Fruit fly (Drosophila melanogaster): Measurements from ENCODE around the gene Uvrag.

The Uvrag gene

dm6 chr2L:13286456-13286855 is at the start of gene Uvrag, which contains the start of gene Drep4:
Uvrag (plus strand) TSS chr2L:13286777.
Drep4 (minus strand) TSS chr2L:13286462.
- TF ChIP-seq fd96Ca (GFP tag; IDR thresholded peaks at IDR 0.05) (no peak), Ets98B (GFP tag; IDR thresholded peaks at IDR 0.05) (no peak), Pif1A (GFP tag; optimal IDR thresholded peaks at IDR 0.05) (no peak), CG13204 (GFP tag; optimal IDR thresholded peaks at IDR 0.05) (no peak), CG8301 (tag; optimal IDR thresholded peaks at IDR 0.05) (no peak), CG10348 (GFP tag; IDR thresholded peaks at IDR 0.05) (no peak), CG34367 (tag; optimal IDR thresholded peaks at IDR 0.05) (no peak), gl (tag; optimal IDR thresholded peaks at IDR 0.05) (no peak), CG14655 (GFP tag; optimal IDR thresholded peaks at IDR 0.05) (no peak), CG15710 (tag; optimal IDR thresholded peaks at IDR 0.05) (no peak), D1 (tag; optimal IDR thresholded peaks at IDR 0.05) (peak; percentile 47), EcR (GFP tag; optimal IDR thresholded peaks at IDR 0.05) (no peak), CG32121 (GFP tag; IDR thresholded peaks at IDR 0.05) (no peak), Snoo (tag; optimal IDR thresholded peaks at IDR 0.05) (peak; percentile 51), Pif1B (GFP tag; optimal IDR thresholded peaks at IDR 0.05) (no peak), CG12605 (GFP tag; IDR thresholded peaks at IDR 0.05) (no peak), CG9948 (tag; optimal IDR thresholded peaks at IDR 0.05) (no peak), CG4496 (GFP tag; IDR thresholded peaks at IDR 0.05) (no peak), CG17806 (tag; optimal IDR thresholded peaks at IDR 0.05) (peak; percentile 50), CG8159 (tag; optimal IDR thresholded peaks at IDR 0.05) (peak; percentile 69), rn (GFP tag; IDR thresholded peaks at IDR 0.05) (0 out of 2 replicates have a peak, but pooled peaks have one; percentile 12)

dm6 chr2L:13239689-13240088 is 46.9 kb upstream of the Uvrag start, which contains the start of gene Jhbp13:
Jhbp13 (plus strand) TSS chr2L:13239989.
- no peak for TF ChIP-seq CG14655 (GFP tag; optimal IDR thresholded peaks at IDR 0.05)
- TF ChIP-seq CG9948 (tag; optimal IDR thresholded peaks at IDR 0.05) = no peak
- no peak for TF ChIP-seq CG4496 (GFP tag; IDR thresholded peaks at IDR 0.05)
- TF ChIP-seq rn (GFP tag; IDR thresholded peaks at IDR 0.05) = no peak
- no peak for TF ChIP-seq CG32121 (GFP tag; IDR thresholded peaks at IDR 0.05)
- no peak for TF ChIP-seq Pif1B (GFP tag; optimal IDR thresholded peaks at IDR 0.05)
- TF ChIP-seq fd96Ca (GFP tag; IDR thresholded peaks at IDR 0.05) = no peak
- no peak for TF ChIP-seq Snoo (tag; optimal IDR thresholded peaks at IDR 0.05)
- no peak for TF ChIP-seq CG12605 (GFP tag; IDR thresholded peaks at IDR 0.05)
- TF ChIP-seq CG8301 (tag; optimal IDR thresholded peaks at IDR 0.05) = no peak
- TF ChIP-seq CG15710 (tag; optimal IDR thresholded peaks at IDR 0.05) = no peak
- no peak for TF ChIP-seq CG8159 (tag; optimal IDR thresholded peaks at IDR 0.05)
- TF ChIP-seq CG13204 (GFP tag; optimal IDR thresholded peaks at IDR 0.05) = no peak
- no peak for TF ChIP-seq CG17806 (tag; optimal IDR thresholded peaks at IDR 0.05)
- no peak for TF ChIP-seq EcR (GFP tag; optimal IDR thresholded peaks at IDR 0.05)
- no peak for TF ChIP-seq D1 (tag; optimal IDR thresholded peaks at IDR 0.05)
- TF ChIP-seq Ets98B (GFP tag; IDR thresholded peaks at IDR 0.05) = no peak
- TF ChIP-seq Pif1A (GFP tag; optimal IDR thresholded peaks at IDR 0.05) = no peak
- no peak for TF ChIP-seq CG10348 (GFP tag; IDR thresholded peaks at IDR 0.05)
- no peak for TF ChIP-seq CG34367 (tag; optimal IDR thresholded peaks at IDR 0.05)

dm6 chr2L:13244759-13245308 is 41.7 kb upstream of the Uvrag start:
- no peak for TF ChIP-seq gl (tag; optimal IDR thresholded peaks at IDR 0.05)
- no peak for TF ChIP-seq CG10348 (GFP tag; IDR thresholded peaks at IDR 0.05)

dm6 chr2L:13245855-13246645 is 40.5 kb upstream of the Uvrag start, which contains the start of gene CG16820:
CG16820 (plus strand) TSS chr2L:13246232.
- TF ChIP-seq CG4496 (GFP tag; IDR thresholded peaks at IDR 0.05) (no peak), CG13204 (GFP tag; optimal IDR thresholded peaks at IDR 0.05) (no peak), CG8301 (tag; optimal IDR thresholded peaks at IDR 0.05) (no peak), CG9948 (tag; optimal IDR thresholded peaks at IDR 0.05) (no peak), CG14655 (GFP tag; optimal IDR thresholded peaks at IDR 0.05) (no peak), CG12605 (GFP tag; IDR thresholded peaks at IDR 0.05) (peak; percentile 71), Ets98B (GFP tag; IDR thresholded peaks at IDR 0.05) (peak; percentile 53; the same call in 1 of the 2 replicates), CG17806 (tag; optimal IDR thresholded peaks at IDR 0.05) (no peak), Snoo (tag; optimal IDR thresholded peaks at IDR 0.05) (no peak), Pif1A (GFP tag; optimal IDR thresholded peaks at IDR 0.05) (no peak), D1 (tag; optimal IDR thresholded peaks at IDR 0.05) (no peak), CG8159 (tag; optimal IDR thresholded peaks at IDR 0.05) (no peak), CG10348 (GFP tag; IDR thresholded peaks at IDR 0.05) (no peak), CG15710 (tag; optimal IDR thresholded peaks at IDR 0.05) (no peak), CG34367 (tag; optimal IDR thresholded peaks at IDR 0.05) (no peak)

- TF ChIP-seq CG15710 (tag; optimal IDR thresholded peaks at IDR 0.05) (peak; percentile 31), CG8159 (tag; optimal IDR thresholded peaks at IDR 0.05) (peak; percentile 33), EcR (GFP tag; optimal IDR thresholded peaks at IDR 0.05) (no peak), CG34367 (tag; optimal IDR thresholded peaks at IDR 0.05) (no peak), CG17806 (tag; optimal IDR thresholded peaks at IDR 0.05) (peak; percentile 9), CG9948 (tag; optimal IDR thresholded peaks at IDR 0.05) (peak; percentile 17), CG8301 (tag; optimal IDR thresholded peaks at IDR 0.05) (peak; percentile 60), CG14655 (GFP tag; optimal IDR thresholded peaks at IDR 0.05) (peak; percentile 62), CG4496 (GFP tag; IDR thresholded peaks at IDR 0.05) (no peak)
These were observed 35.4 kb upstream of the Uvrag start for dm6 chr2L:13251167-13251566.
